Worm (Caenorhabditis elegans): Measurements from ENCODE around the gene cdr-4.

cdr-4 gene

DNA sequence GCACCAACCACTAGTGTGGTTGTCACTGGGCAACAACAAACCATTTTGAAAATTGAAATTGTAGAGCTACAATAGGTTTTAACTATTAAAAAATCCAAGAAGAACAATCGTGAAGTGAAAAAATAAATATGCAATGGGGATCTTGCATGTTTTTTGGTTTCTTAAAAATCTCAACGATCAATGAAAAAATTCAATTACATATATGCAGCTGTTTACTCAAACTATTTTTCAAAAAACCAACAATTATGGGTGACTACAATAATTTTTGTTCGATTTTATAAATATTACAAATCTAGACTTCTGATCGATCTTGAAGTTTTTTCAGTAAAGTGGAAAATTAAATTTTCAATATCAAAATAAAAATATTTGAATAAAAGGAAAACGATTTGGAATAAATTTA lies at the start of gene cdr-4:
Gene cdr-4 (minus strand): TSS at position 101 of the 400 bp plus-strand sequence.
- no peak for TF ChIP-seq fkh-10 (GFP tag; optimal IDR thresholded peaks at IDR 0.05)
- no peak for TF ChIP-seq nhr-67 (tag; optimal IDR thresholded peaks at IDR 0.05)
- TF ChIP-seq nhr-23 (tag; optimal IDR thresholded peaks at IDR 0.05) = no peak
- no peak for TF ChIP-seq elt-1 (tag; optimal IDR thresholded peaks at IDR 0.05)
- no peak for TF ChIP-seq pha-4 (tag; optimal IDR thresholded peaks at IDR 0.05)
- no peak for TF ChIP-seq mdl-1 (tag; optimal IDR thresholded peaks at IDR 0.05)
- TF ChIP-seq lsy-12 (tag; optimal IDR thresholded peaks at IDR 0.05) = no peak
- TF ChIP-seq ama-1 (optimal IDR thresholded peaks at IDR 0.05) = no peak
- TF ChIP-seq ztf-11 (tag; optimal IDR thresholded peaks at IDR 0.05) = no peak
- no peak for TF ChIP-seq ztf-4 (tag; optimal IDR thresholded peaks at IDR 0.05)
- TF ChIP-seq sea-2 (GFP tag; optimal IDR thresholded peaks at IDR 0.05) = no peak

DNA sequence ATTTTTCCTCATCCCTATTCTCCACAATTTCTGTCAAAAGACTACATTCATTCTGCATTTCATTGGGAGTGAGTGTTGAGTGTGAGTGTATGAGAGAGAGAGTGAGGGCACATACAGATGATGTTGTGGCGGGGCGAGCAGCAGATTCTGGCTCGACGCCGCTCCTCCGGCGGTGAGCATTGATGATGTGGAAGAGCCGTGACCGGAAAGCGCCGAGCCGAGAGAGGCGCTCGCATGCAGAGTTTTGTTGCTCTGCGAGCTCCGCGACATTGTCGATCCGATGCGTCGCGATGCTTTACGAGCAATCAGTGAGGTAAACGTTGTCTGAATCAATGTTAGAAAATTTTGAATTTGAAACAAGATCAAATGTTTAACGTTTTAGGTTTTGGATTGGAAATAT lies 47.3 kb upstream of the cdr-4 start:
- TF ChIP-seq pqm-1 (tag; optimal IDR thresholded peaks at IDR 0.05) (no peak), lsy-12 (tag; optimal IDR thresholded peaks at IDR 0.05) (no peak), ceh-82 (tag; optimal IDR thresholded peaks at IDR 0.05) (no peak), nfya-1 (tag; optimal IDR thresholded peaks at IDR 0.05; ENCODE audit: insufficient read depth) (peak; percentile 20)

DNA sequence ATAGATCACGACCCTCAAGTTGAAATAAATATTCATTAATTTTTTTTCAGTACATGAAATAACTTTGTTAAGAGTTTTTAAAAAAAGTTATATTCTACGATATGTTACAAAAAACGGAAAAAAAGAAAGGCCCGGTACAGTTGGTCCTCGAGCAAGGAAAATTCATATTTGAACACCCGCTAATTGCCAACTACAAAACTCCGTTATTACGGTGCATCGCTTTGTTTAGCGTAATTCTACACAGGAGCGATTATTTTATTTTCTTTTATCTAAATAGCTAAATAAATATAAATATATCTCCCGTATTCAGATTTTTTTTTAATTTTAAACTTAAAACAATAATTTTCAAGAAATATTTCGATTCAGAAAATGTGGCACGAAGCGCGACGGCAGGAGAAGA lies 42.0 kb upstream of the cdr-4 start, which contains the start of gene F28C1.1:
Gene F28C1.1 (plus strand): TSS at position 365 of the 400 bp plus-strand sequence.
- TF ChIP-seq tbx-2 (tag; optimal IDR thresholded peaks at IDR 0.05) = no peak
- TF ChIP-seq pha-4 (tag; optimal IDR thresholded peaks at IDR 0.05) = peak; percentile 33
- TF ChIP-seq pqm-1 (tag; optimal IDR thresholded peaks at IDR 0.05) = no peak
- TF ChIP-seq nfya-1 (tag; optimal IDR thresholded peaks at IDR 0.05; ENCODE audit: insufficient read depth) = peak; percentile 46
- peak; percentile 66 for TF ChIP-seq R02D3.7 (tag; optimal IDR thresholded peaks at IDR 0.05)

DNA sequence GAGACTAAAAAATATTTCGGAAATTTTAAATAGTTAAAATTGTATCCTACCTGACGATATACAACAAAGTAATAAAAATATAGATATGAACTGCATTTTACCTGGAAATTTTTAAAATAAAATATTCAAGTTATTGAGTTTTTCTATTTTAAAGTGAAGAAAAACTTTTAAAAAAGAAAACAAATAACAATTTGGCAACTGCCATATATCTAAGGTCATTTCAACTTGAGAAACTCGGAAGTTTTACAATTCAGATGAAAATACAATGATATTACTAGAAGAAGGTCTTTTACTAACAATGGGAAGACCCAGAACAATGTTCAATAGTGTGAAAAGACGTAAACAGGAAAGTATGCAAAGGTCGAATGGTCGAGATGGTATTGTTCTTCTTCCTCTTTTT lies 41.5 kb upstream of the cdr-4 start, which contains the start of gene C54D10.10:
Gene C54D10.10 (minus strand): TSS at position 101 of the 400 bp plus-strand sequence.
- no peak for TF ChIP-seq mml-1 (tag; optimal IDR thresholded peaks at IDR 0.05)
- TF ChIP-seq nhr-12 (tag; optimal IDR thresholded peaks at IDR 0.05) = no peak
- TF ChIP-seq egl-27 (tag; optimal IDR thresholded peaks at IDR 0.05) = no peak
- no peak for TF ChIP-seq elt-3 (tag; optimal IDR thresholded peaks at IDR 0.05)
- no peak for TF ChIP-seq nhr-25 (tag; optimal IDR thresholded peaks at IDR 0.05)
- TF ChIP-seq ceh-28 (tag; optimal IDR thresholded peaks at IDR 0.05) = no peak
- no peak for TF ChIP-seq nhr-23 (tag; optimal IDR thresholded peaks at IDR 0.05)
- TF ChIP-seq tbx-2 (tag; optimal IDR thresholded peaks at IDR 0.05) = no peak
- TF ChIP-seq elt-2 (tag; optimal IDR thresholded peaks at IDR 0.05) = no peak
- TF ChIP-seq unc-39 (tag; optimal IDR thresholded peaks at IDR 0.05) = no peak
- no peak for TF ChIP-seq nhr-237 (tag; optimal IDR thresholded peaks at IDR 0.05)
- no peak for TF ChIP-seq unc-62 (GFP tag; optimal IDR thresholded peaks at IDR 0.05)
- no peak for TF ChIP-seq fkh-2 (tag; optimal IDR thresholded peaks at IDR 0.05)
- no peak for TF ChIP-seq nhr-11 (tag; optimal IDR thresholded peaks at IDR 0.05)

DNA sequence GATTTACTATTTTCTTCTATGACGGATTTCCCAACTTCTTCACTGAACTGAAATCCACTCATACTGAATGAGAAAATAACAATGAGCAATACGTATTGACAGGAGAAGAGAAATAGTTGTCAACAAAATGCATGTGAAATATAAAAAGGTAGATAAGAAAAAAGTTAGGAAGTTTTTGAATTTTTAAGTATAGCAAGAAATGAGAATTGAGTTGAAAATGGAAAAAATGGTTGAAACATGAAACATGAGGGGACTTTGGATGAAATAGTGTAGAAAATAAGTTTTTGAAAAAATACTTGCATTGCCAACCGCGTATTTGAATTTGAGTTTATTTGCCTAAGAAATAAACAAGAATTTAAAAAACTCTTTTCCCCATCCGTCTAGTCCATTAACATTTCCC lies 38.5 kb upstream of the cdr-4 start, which contains the start of the genes pals-38 and C54D10.9:
Gene pals-38 (minus strand): TSS at position 101 of the 400 bp plus-strand sequence.
Gene C54D10.9 (plus strand): TSS at position 259 of the 400 bp plus-strand sequence.
- no peak for TF ChIP-seq lin-15B (tag; optimal IDR thresholded peaks at IDR 0.05)
- no peak for TF ChIP-seq aly-2 (tag; optimal IDR thresholded peaks at IDR 0.05)
- no peak for TF ChIP-seq nhr-77 (tag; optimal IDR thresholded peaks at IDR 0.05)
- TF ChIP-seq nhr-76 (tag; optimal IDR thresholded peaks at IDR 0.05) = no peak
- no peak for TF ChIP-seq ama-1 (optimal IDR thresholded peaks at IDR 0.05)
- no peak for TF ChIP-seq nhr-11 (tag; optimal IDR thresholded peaks at IDR 0.05)
- no peak for TF ChIP-seq egl-27 (tag; optimal IDR thresholded peaks at IDR 0.05)
- TF ChIP-seq hmg-11 (tag; optimal IDR thresholded peaks at IDR 0.05) = no peak
- TF ChIP-seq nhr-67 (tag; optimal IDR thresholded peaks at IDR 0.05) = no peak
- no peak for TF ChIP-seq pha-4 (tag; optimal IDR thresholded peaks at IDR 0.05)
- TF ChIP-seq elt-3 (tag; optimal IDR thresholded peaks at IDR 0.05) = no peak
- no peak for TF ChIP-seq ceh-9 (tag; optimal IDR thresholded peaks at IDR 0.05)
- TF ChIP-seq ceh-16 (tag; optimal IDR thresholded peaks at IDR 0.05) = no peak
- TF ChIP-seq ztf-4 (tag; optimal IDR thresholded peaks at IDR 0.05) = no peak
- no peak for TF ChIP-seq eor-1 (tag; optimal IDR thresholded peaks at IDR 0.05)

Measured in whole organism, L3 larva.